Fruit fly (Drosophila melanogaster) whole organism, embryonic: Measurements from ENCODE around the gene CG7408.
A peak's percentile ranks its signal among the peaks of the same experiment; 100 is the strongest.

Experiments used
- Aef1 ChIP-seq: fragments of 200-800 bp; sonication (Bioruptor generic); IDR thresholded peaks from 3 replicates; pipeline ENCODE4 v1.3.6; 2022; ENCODE audit warnings: missing biosample characterization, missing genetic modification characterization
- CG10147 ChIP-seq: fragments of 200-800 bp; sonication (Bioruptor generic); optimal IDR thresholded peaks from 2 replicates; lab custom pipeline; 2019; ENCODE audit warnings: missing biosample characterization, mild to moderate bottlenecking, missing genetic modification characterization, moderate library complexity
- CG10267 ChIP-seq: fragments of 200-800 bp; sonication (Bioruptor generic); optimal IDR thresholded peaks from 2 replicates; lab custom pipeline; 2018; ENCODE audit warnings: missing biosample characterization, mild to moderate bottlenecking, missing genetic modification characterization, moderate library complexity
- CG10543 ChIP-seq: fragments of 200-800 bp; sonication (Bioruptor generic); optimal IDR thresholded peaks from 3 replicates; lab custom pipeline; 2017; ENCODE audit warnings: missing biosample characterization, mild to moderate bottlenecking, missing genetic modification characterization, moderate library complexity
- CG13287 ChIP-seq: fragments of 200-800 bp; sonication (Bioruptor generic); IDR thresholded peaks from 2 replicates; pipeline ENCODE4 v1.3.6; 2022; ENCODE audit warnings: missing biosample characterization, missing genetic modification characterization; ENCODE audit not compliant: partially characterized antibody
- CG13894 ChIP-seq: fragments of 200-800 bp; sonication (Bioruptor generic); optimal IDR thresholded peaks from 3 replicates; lab custom pipeline; 2018; ENCODE audit warnings: missing biosample characterization, mild to moderate bottlenecking, missing genetic modification characterization, moderate library complexity
- CG14710 ChIP-seq: fragments of 200-800 bp; sonication (Bioruptor generic); optimal IDR thresholded peaks from 3 replicates; lab custom pipeline; 2019; ENCODE audit warnings: missing biosample characterization, mild to moderate bottlenecking, missing genetic modification characterization, moderate library complexity
- CG14965 ChIP-seq: fragments of 200-800 bp; sonication (Bioruptor generic); optimal IDR thresholded peaks from 2 replicates; lab custom pipeline; 2016; ENCODE audit warnings: missing biosample characterization, missing genetic modification characterization, borderline replicate concordance
- CG31224 ChIP-seq: fragments of 200-800 bp; sonication (Bioruptor generic); IDR thresholded peaks from 2 replicates; pipeline ENCODE4 v1.3.6; 2022; ENCODE audit warnings: missing biosample characterization, missing genetic modification characterization
- CG34422 ChIP-seq: fragments of 200-800 bp; sonication (Bioruptor generic); IDR thresholded peaks from 3 replicates; pipeline ENCODE4 v1.3.6; 2022; ENCODE audit warnings: missing biosample characterization, missing genetic modification characterization
- CG3847 ChIP-seq: fragments of 200-800 bp; sonication (Bioruptor generic); IDR thresholded peaks from 2 replicates; pipeline ENCODE4 v1.3.6; 2022; ENCODE audit warnings: missing biosample characterization, missing genetic modification characterization
- CG3995 ChIP-seq: fragments of 200-800 bp; sonication (Bioruptor generic); optimal IDR thresholded peaks from 3 replicates; lab custom pipeline; 2016; ENCODE audit warnings: missing biosample characterization, missing genetic modification characterization
- CG4282 ChIP-seq: fragments of 200-800 bp; sonication (Bioruptor generic); optimal IDR thresholded peaks from 2 replicates; lab custom pipeline; 2016; ENCODE audit warnings: missing biosample characterization, missing genetic modification characterization
- CG4424 ChIP-seq: fragments of 200-800 bp; sonication (Bioruptor generic); optimal IDR thresholded peaks from 3 replicates; lab custom pipeline; 2016; ENCODE audit warnings: missing biosample characterization, missing genetic modification characterization
- CG7745 ChIP-seq: fragments of 200-800 bp; sonication (Bioruptor generic); optimal IDR thresholded peaks from 2 replicates; lab custom pipeline; 2018; ENCODE audit warnings: missing biosample characterization, mild to moderate bottlenecking, missing genetic modification characterization, moderate library complexity
- CG7963 ChIP-seq: fragments of 200-800 bp; sonication (Bioruptor generic); IDR thresholded peaks from 3 replicates; pipeline ENCODE4 v1.3.6; 2022; ENCODE audit warnings: missing biosample characterization, missing genetic modification characterization; ENCODE audit not compliant: partially characterized antibody
- CG9727 ChIP-seq: fragments of 200-800 bp; sonication (Bioruptor generic); optimal IDR thresholded peaks from 3 replicates; lab custom pipeline; 2017; ENCODE audit warnings: missing biosample characterization, mild to moderate bottlenecking, missing genetic modification characterization
- CG9932 ChIP-seq: fragments of 200-800 bp; sonication (Bioruptor generic); IDR thresholded peaks from 2 replicates; pipeline ENCODE4 v1.3.6; 2022; ENCODE audit warnings: missing biosample characterization, missing genetic modification characterization
- Dad ChIP-seq: fragments of 200-800 bp; sonication (Bioruptor generic); optimal IDR thresholded peaks from 3 replicates; lab custom pipeline; 2016; ENCODE audit warnings: missing biosample characterization, missing genetic modification characterization
- Dip3 ChIP-seq: fragments of 200-800 bp; sonication (Bioruptor generic); optimal IDR thresholded peaks from 3 replicates; lab custom pipeline; 2016; ENCODE audit warnings: missing biosample characterization, missing genetic modification characterization
- Lim3 ChIP-seq: fragments of 200-800 bp; sonication (Bioruptor generic); IDR thresholded peaks from 2 replicates; pipeline ENCODE4 v1.3.6; 2022; ENCODE audit warnings: missing biosample characterization, missing genetic modification characterization
- MBD-R2 ChIP-seq: fragments of 200-800 bp; sonication (Bioruptor generic); IDR thresholded peaks from 2 replicates; pipeline ENCODE4 v1.3.6; 2022; ENCODE audit warnings: missing biosample characterization, missing genetic modification characterization
- MESR4 ChIP-seq: fragments of 200-800 bp; sonication (Bioruptor generic); optimal IDR thresholded peaks from 2 replicates; lab custom pipeline; 2018; ENCODE audit warnings: missing biosample characterization, mild to moderate bottlenecking, missing genetic modification characterization, moderate library complexity
- NC2β ChIP-seq: fragments of 200-800 bp; sonication (Bioruptor generic); optimal IDR thresholded peaks from 2 replicates; lab custom pipeline; 2016; ENCODE audit warnings: missing biosample characterization, missing genetic modification characterization
- Neu2 ChIP-seq: fragments of 200-800 bp; sonication (Bioruptor generic); optimal IDR thresholded peaks from 3 replicates; lab custom pipeline; 2016; ENCODE audit warnings: missing biosample characterization, missing genetic modification characterization, borderline replicate concordance
- Pdp1 ChIP-seq, 2 experiments: fragments of 200-800 bp; sonication (Bioruptor generic); optimal IDR thresholded peaks; 3 replicates each; lab custom pipeline; 2016; ENCODE audit warnings: missing biosample characterization in 2 of 2, missing genetic modification characterization in 2 of 2, mild to moderate bottlenecking in 1 of 2, moderate library complexity in 1 of 2
- Ravus ChIP-seq: fragments of 200-800 bp; sonication (Bioruptor generic); IDR thresholded peaks from 2 replicates; pipeline ENCODE4 v1.3.6; 2022; ENCODE audit warnings: missing biosample characterization, missing genetic modification characterization
- Scr ChIP-seq: fragments of 200-800 bp; sonication (Bioruptor generic); IDR thresholded peaks from 2 replicates; pipeline ENCODE4 v1.3.6; 2022; ENCODE audit warnings: missing biosample characterization, missing genetic modification characterization; ENCODE audit not compliant: partially characterized antibody
- Xrp1 ChIP-seq: fragments of 200-800 bp; sonication (Bioruptor generic); IDR thresholded peaks from 2 replicates; pipeline ENCODE4 v1.3.6; 2022; ENCODE audit warnings: missing biosample characterization, missing genetic modification characterization
- ac ChIP-seq: fragments of 200-800 bp; sonication (Bioruptor generic); optimal IDR thresholded peaks from 3 replicates; lab custom pipeline; 2017; ENCODE audit warnings: missing biosample characterization, mild to moderate bottlenecking, missing genetic modification characterization
- cad ChIP-seq: fragments of >200 bp; optimal IDR thresholded peaks from 2 replicates; lab custom pipeline; 2017; ENCODE audit warnings: missing biosample characterization, missing genetic modification characterization
- chm ChIP-seq: fragments of 200-800 bp; sonication (Bioruptor generic); IDR thresholded peaks from 2 replicates; pipeline ENCODE4 v1.3.6; 2022; ENCODE audit warnings: missing biosample characterization, missing genetic modification characterization
- chn ChIP-seq: fragments of 200-800 bp; sonication (Bioruptor generic); optimal IDR thresholded peaks from 2 replicates; lab custom pipeline; 2016; ENCODE audit warnings: missing biosample characterization, missing genetic modification characterization
- crp ChIP-seq, 2 experiments: fragments of 200-800 bp; sonication (Bioruptor generic); optimal IDR thresholded peaks; 2 replicates in 1 of 2; 3 replicates in 1 of 2; lab custom pipeline; 2017; ENCODE audit warnings: missing biosample characterization in 2 of 2, missing genetic modification characterization in 2 of 2, mild to moderate bottlenecking in 1 of 2, moderate library complexity in 1 of 2
- dm ChIP-seq: fragments of 200-800 bp; sonication (Bioruptor generic); optimal IDR thresholded peaks from 3 replicates; lab custom pipeline; 2016; ENCODE audit warnings: missing biosample characterization, missing genetic modification characterization
- hkb ChIP-seq, 2 experiments: fragments of 200-800 bp in 1 of 2; fragments of >200 bp in 1 of 2; sonication (Bioruptor generic) in 1 of 2; IDR thresholded peaks in 1 of 2; optimal IDR thresholded peaks in 1 of 2; 2 replicates each; pipeline versions ENCODE4 v1.3.6 to Lab custom; 2017 to 2022; ENCODE audit warnings: missing biosample characterization in 1 of 2, missing genetic modification characterization in 1 of 2
- lilli ChIP-seq: fragments of 200-800 bp; sonication (Bioruptor generic); optimal IDR thresholded peaks from 3 replicates; lab custom pipeline; 2016; ENCODE audit warnings: missing biosample characterization, missing genetic modification characterization
- mirr ChIP-seq: fragments of 200-800 bp; sonication (Bioruptor generic); optimal IDR thresholded peaks from 3 replicates; lab custom pipeline; 2018; ENCODE audit warnings: missing biosample characterization, mild to moderate bottlenecking, missing genetic modification characterization
- pzg ChIP-seq: fragments of 200-800 bp; sonication (Bioruptor generic); optimal IDR thresholded peaks from 3 replicates; lab custom pipeline; 2018; ENCODE audit warnings: missing biosample characterization, mild to moderate bottlenecking, missing genetic modification characterization, moderate library complexity
- salm ChIP-seq: fragments of 200-800 bp; sonication (Bioruptor generic); optimal IDR thresholded peaks from 2 replicates; lab custom pipeline; 2018; ENCODE audit warnings: missing biosample characterization, mild to moderate bottlenecking, missing genetic modification characterization
- slbo ChIP-seq: fragments of 200-800 bp; sonication (Bioruptor generic); IDR thresholded peaks from 2 replicates; pipeline ENCODE4 v1.3.6; 2022; ENCODE audit warnings: missing biosample characterization, missing genetic modification characterization
- sna ChIP-seq: fragments of 200-800 bp; sonication (Bioruptor generic); IDR thresholded peaks from 2 replicates; pipeline ENCODE4 v1.3.6; 2022; ENCODE audit warnings: missing biosample characterization, missing genetic modification characterization; ENCODE audit not compliant: partially characterized antibody
- wdn ChIP-seq: fragments of 200-800 bp; sonication (Bioruptor generic); IDR thresholded peaks from 2 replicates; pipeline ENCODE4 v1.3.6; 2022; ENCODE audit warnings: missing biosample characterization, missing genetic modification characterization

The CG7408 gene

dm6 chr3L:17846169-17846981, 32.5 kb upstream of the CG7408 start, which contains the start of the genes MED19 and CG7430 (continued):
- TF ChIP-seq hkb (optimal IDR thresholded peaks at IDR 0.05; lab: Kevin White, UChicago), result no peak
- 0 out of 2 replicates have a peak, but pooled peaks have one; percentile 27 for TF ChIP-seq hkb (GFP tag; IDR thresholded peaks at IDR 0.05; lab: Robert Waterston, UW)
- peak; percentile 9 for TF ChIP-seq CG4424
- TF ChIP-seq crp (GFP tag; optimal IDR thresholded peaks at IDR 0.05; lab: Kevin White, UChicago), result peak in 1 of 2 experiments; percentile 34
- peak; percentile 34 for TF ChIP-seq dm (GFP tag; lab: Kevin White, UChicago)
- no peak for TF ChIP-seq Ravus (GFP tag; lab: Robert Waterston, UW)
- TF ChIP-seq chn (GFP tag; lab: Kevin White, UChicago), result no peak
- TF ChIP-seq CG14965 (GFP tag; lab: Kevin White, UChicago), result no peak
- TF ChIP-seq CG3995 (GFP tag; lab: Kevin White, UChicago), result no peak
- TF ChIP-seq NC2β (GFP tag; lab: Kevin White, UChicago), result no peak
- TF ChIP-seq CG7963 (GFP tag; lab: Robert Waterston, UW), result no peak
- TF ChIP-seq wdn (GFP tag; lab: Robert Waterston, UW), result no peak
- peak; percentile 24; the same call in 1 of the 2 replicates for TF ChIP-seq slbo
- TF ChIP-seq CG34422, result peak; percentile 60; the same call in 1 of the 3 replicates
- peak; percentile 34 for TF ChIP-seq ac
- TF ChIP-seq Dad (GFP tag; lab: Kevin White, UChicago), result peak; percentile 2
- 0 out of 2 replicates have a peak, but pooled peaks have one; percentile 37 for TF ChIP-seq chm (GFP tag; lab: Robert Waterston, UW)
- peak; percentile 15 for TF ChIP-seq CG4282 (GFP tag; lab: Kevin White, UChicago)
- no peak for TF ChIP-seq Dip3
- no peak for TF ChIP-seq Xrp1 (GFP tag; lab: Robert Waterston, UW)
- TF ChIP-seq Neu2, result no peak
- no peak for TF ChIP-seq CG31224 (GFP tag; lab: Robert Waterston, UW)
- TF ChIP-seq CG13894 (tag; lab: Kevin White, UChicago), result peak; percentile 17
- TF ChIP-seq CG14710 (tag; lab: Kevin White, UChicago), result peak; percentile 59
- peak; percentile 1 for TF ChIP-seq CG7745 (tag; lab: Kevin White, UChicago)
- TF ChIP-seq MESR4, result peak; percentile 100
- TF ChIP-seq CG9727, result peak; percentile 33
- TF ChIP-seq CG13287, result peak; percentile 33
- TF ChIP-seq Scr (GFP tag; lab: Robert Waterston, UW), result no peak; the same call in 1 of the 2 replicates
- TF ChIP-seq CG3847 (GFP tag; lab: Robert Waterston, UW), result peak; percentile 27; the same call in 1 of the 2 replicates
- TF ChIP-seq lilli (GFP tag; lab: Kevin White, UChicago), result peak; percentile 6
- TF ChIP-seq cad (GFP tag; lab: Kevin White, UChicago), result no peak
- TF ChIP-seq CG10543 (GFP tag; lab: Kevin White, UChicago), result peak; percentile 30
- TF ChIP-seq MBD-R2 (GFP tag; lab: Robert Waterston, UW), result peak; percentile 42; the same call in 1 of the 2 replicates
- no peak for TF ChIP-seq Lim3 (GFP tag; lab: Robert Waterston, UW)
- TF ChIP-seq sna, result peak; percentile 49; the same call in 1 of the 2 replicates
- peak; percentile 21 for TF ChIP-seq CG10267 (tag; lab: Kevin White, UChicago)
- TF ChIP-seq mirr, result peak; percentile 48
- peak; percentile 28 for TF ChIP-seq salm (tag; lab: Kevin White, UChicago)
- peak in 1 of 2 experiments; percentile 17 for TF ChIP-seq Pdp1 (GFP tag; optimal IDR thresholded peaks at IDR 0.05; lab: Kevin White, UChicago)
- TF ChIP-seq Aef1, result no peak
- peak; percentile 91 for TF ChIP-seq pzg (GFP tag; lab: Kevin White, UChicago)
- TF ChIP-seq CG9932 (GFP tag; lab: Robert Waterston, UW), result peak; percentile 47
- TF ChIP-seq CG10147 (GFP tag; lab: Kevin White, UChicago), result peak; percentile 27
